Fruit fly (Drosophila melanogaster) whole organism, adult: Measurements from ENCODE around the gene Acbp4.

Source experiments
- CG11617 ChIP-seq: fragments of 200-800 bp; sonication (Bioruptor generic); optimal IDR thresholded peaks from 2 replicates; lab custom pipeline; 2017; ENCODE audit warnings: mild to moderate bottlenecking, missing biosample characterization, missing genetic modification reagents, missing genetic modification characterization
- CG12768 ChIP-seq: fragments of 200-800 bp; sonication (Bioruptor generic); optimal IDR thresholded peaks from 2 replicates; lab custom pipeline; 2017; ENCODE audit warnings: missing biosample characterization, missing genetic modification characterization, mild to moderate bottlenecking, moderate library complexity, missing genetic modification reagents
- CG14711 ChIP-seq: fragments of 200-800 bp; sonication (Bioruptor generic); optimal IDR thresholded peaks from 2 replicates; lab custom pipeline; 2018; ENCODE audit warnings: missing biosample characterization, mild to moderate bottlenecking, missing genetic modification characterization, moderate library complexity
- CG1620 ChIP-seq: fragments of 200-800 bp; sonication (Bioruptor generic); optimal IDR thresholded peaks from 2 replicates; lab custom pipeline; 2016; ENCODE audit warnings: missing biosample characterization, missing genetic modification characterization
- CG33017 ChIP-seq: fragments of 200-800 bp; sonication (Bioruptor generic); optimal IDR thresholded peaks from 2 replicates; lab custom pipeline; 2018; ENCODE audit warnings: missing biosample characterization, mild to moderate bottlenecking, missing genetic modification characterization, moderate library complexity
- CG5204 ChIP-seq: fragments of 200-800 bp; sonication (Bioruptor generic); optimal IDR thresholded peaks from 2 replicates; lab custom pipeline; 2016; ENCODE audit warnings: missing biosample characterization, missing genetic modification characterization
- CG7045 ChIP-seq: fragments of 200-800 bp; sonication (Bioruptor generic); optimal IDR thresholded peaks from 2 replicates; lab custom pipeline; 2017; ENCODE audit warnings: missing biosample characterization, mild to moderate bottlenecking, missing genetic modification characterization
- CG7101 ChIP-seq: fragments of 200-800 bp; sonication (Bioruptor generic); optimal IDR thresholded peaks from 2 replicates; lab custom pipeline; 2018; ENCODE audit warnings: missing biosample characterization, mild to moderate bottlenecking, missing genetic modification characterization, moderate library complexity
- Clk ChIP-seq: fragments of 200-800 bp; sonication (Bioruptor generic); optimal IDR thresholded peaks from 2 replicates; lab custom pipeline; 2017; ENCODE audit warnings: missing biosample characterization, missing genetic modification characterization
- Crg-1 ChIP-seq: fragments of 200-800 bp; sonication (Bioruptor generic); optimal IDR thresholded peaks from 2 replicates; lab custom pipeline; 2016; ENCODE audit warnings: missing biosample characterization, missing genetic modification characterization
- Hr96 ChIP-seq: fragments of 200-800 bp; sonication (Bioruptor generic); optimal IDR thresholded peaks from 2 replicates; lab custom pipeline; 2016; ENCODE audit warnings: missing biosample characterization, missing genetic modification characterization
- Mnt ChIP-seq: fragments of 200-800 bp; sonication (Bioruptor generic); optimal IDR thresholded peaks from 2 replicates; lab custom pipeline; 2016; ENCODE audit warnings: missing biosample characterization, mild to moderate bottlenecking, missing genetic modification characterization
- bab1 ChIP-seq: fragments of 200-800 bp; sonication (Bioruptor generic); optimal IDR thresholded peaks from 3 replicates; lab custom pipeline; 2019; ENCODE audit warnings: missing biosample characterization, mild to moderate bottlenecking, missing genetic modification characterization, moderate library complexity
- cic ChIP-seq: fragments of 200-800 bp; sonication (Bioruptor generic); optimal IDR thresholded peaks from 2 replicates; lab custom pipeline; 2017; ENCODE audit warnings: missing biosample characterization, mild to moderate bottlenecking, missing genetic modification characterization, moderate library complexity
- cnc ChIP-seq, 2 experiments: fragments of >200 bp; optimal IDR thresholded peaks; 2 replicates each; lab custom pipeline; 2017
- kay ChIP-seq: fragments of 200-800 bp; sonication (Bioruptor generic); peaks from one replicate; lab custom pipeline; 2016; ENCODE audit warnings: missing biosample characterization, missing genetic modification characterization, borderline replicate concordance
- ovo ChIP-seq: fragments of 200-800 bp; sonication (Bioruptor generic); optimal IDR thresholded peaks from 2 replicates; lab custom pipeline; 2016; ENCODE audit warnings: missing biosample characterization, missing genetic modification characterization
- pad ChIP-seq: fragments of 200-800 bp; sonication (Bioruptor generic); optimal IDR thresholded peaks from 3 replicates; lab custom pipeline; 2017; ENCODE audit warnings: missing biosample characterization, missing genetic modification characterization, mild to moderate bottlenecking, moderate library complexity, missing genetic modification reagents
- tj ChIP-seq: fragments of 200-800 bp; sonication (Bioruptor generic); optimal IDR thresholded peaks from 3 replicates; lab custom pipeline; 2017; ENCODE audit warnings: missing biosample characterization, mild to moderate bottlenecking, missing genetic modification characterization, moderate library complexity
- toe ChIP-seq: fragments of 200-800 bp; sonication (Bioruptor generic); optimal IDR thresholded peaks from 2 replicates; lab custom pipeline; 2016; ENCODE audit warnings: missing biosample characterization, missing genetic modification characterization

Acbp4 gene

DNA sequence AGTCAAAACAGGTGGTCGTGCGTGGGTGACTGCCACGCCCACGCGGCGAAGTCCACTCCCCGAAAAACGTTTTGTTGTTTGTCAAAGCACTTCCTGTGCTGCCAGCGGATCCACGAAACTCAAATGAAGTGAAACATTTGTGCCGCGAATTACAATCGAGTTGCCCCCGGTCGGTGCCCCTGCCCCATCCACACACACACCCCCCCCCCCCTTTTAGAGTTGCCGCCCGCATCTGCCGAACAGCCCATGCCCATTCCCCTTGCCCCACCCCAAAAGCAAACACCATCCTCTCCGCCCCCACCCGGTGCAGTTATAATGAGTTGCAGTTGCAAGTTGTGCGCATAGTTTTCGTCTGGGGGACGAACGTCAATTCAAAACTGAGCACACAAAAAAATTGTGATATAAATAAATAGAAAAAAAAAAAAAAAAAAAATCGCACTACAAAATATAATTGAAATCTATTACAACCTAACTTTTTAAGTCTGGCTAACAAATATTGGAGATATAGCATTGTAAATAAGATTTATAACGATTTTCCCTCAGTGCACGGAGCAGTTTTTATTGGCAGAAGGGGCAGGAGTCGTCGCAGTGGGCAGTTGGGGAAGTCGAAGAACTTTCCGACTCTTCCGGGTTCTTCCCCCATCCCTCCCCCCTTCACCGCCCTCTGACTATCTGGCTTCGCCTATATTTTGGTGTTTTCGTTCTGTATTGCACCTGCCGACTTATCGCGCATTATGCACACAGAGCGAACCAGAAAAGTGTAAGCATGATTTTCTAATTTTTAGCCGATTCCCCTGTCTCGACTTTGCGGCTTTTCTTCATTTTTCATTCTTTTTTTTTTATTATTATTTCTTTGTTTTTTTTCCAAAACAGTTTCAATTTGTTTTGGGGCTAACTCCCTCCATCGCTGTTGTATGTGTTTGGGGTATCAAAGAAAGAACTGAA is 23.7 kb upstream of the Acbp4 start:
- no peak for TF ChIP-seq tj (GFP tag; lab: Kevin White, UChicago)
- TF ChIP-seq Mnt (GFP tag; lab: Kevin White, UChicago) = no peak
- TF ChIP-seq cic = no peak
- no peak for TF ChIP-seq CG12768 (GFP tag; lab: Kevin White, UChicago)
- no peak for TF ChIP-seq Crg-1 (GFP tag; lab: Kevin White, UChicago)
- no peak for TF ChIP-seq kay (GFP tag; lab: Kevin White, UChicago)
- TF ChIP-seq CG14711 (tag; lab: Kevin White, UChicago) = no peak
- no peak for TF ChIP-seq cnc (optimal IDR thresholded peaks at IDR 0.05; lab: Kevin White, UChicago)
- TF ChIP-seq Clk (GFP tag; lab: Kevin White, UChicago) = no peak
- no peak for TF ChIP-seq bab1 (GFP tag; lab: Kevin White, UChicago)
- TF ChIP-seq CG11617 (GFP tag; lab: Kevin White, UChicago) = no peak
- TF ChIP-seq CG7045 (GFP tag; lab: Kevin White, UChicago) = no peak
- no peak for TF ChIP-seq pad (GFP tag; lab: Kevin White, UChicago)
- TF ChIP-seq CG5204 (GFP tag; lab: Kevin White, UChicago) = no peak
- no peak for TF ChIP-seq CG1620
- TF ChIP-seq ovo (GFP tag; lab: Kevin White, UChicago) = no peak
- TF ChIP-seq CG33017 (tag; lab: Kevin White, UChicago) = no peak
- TF ChIP-seq toe (GFP tag; lab: Kevin White, UChicago) = no peak
- TF ChIP-seq Hr96 (GFP tag; lab: Kevin White, UChicago) = no peak
- no peak for TF ChIP-seq CG7101 (tag; lab: Kevin White, UChicago)

DNA sequence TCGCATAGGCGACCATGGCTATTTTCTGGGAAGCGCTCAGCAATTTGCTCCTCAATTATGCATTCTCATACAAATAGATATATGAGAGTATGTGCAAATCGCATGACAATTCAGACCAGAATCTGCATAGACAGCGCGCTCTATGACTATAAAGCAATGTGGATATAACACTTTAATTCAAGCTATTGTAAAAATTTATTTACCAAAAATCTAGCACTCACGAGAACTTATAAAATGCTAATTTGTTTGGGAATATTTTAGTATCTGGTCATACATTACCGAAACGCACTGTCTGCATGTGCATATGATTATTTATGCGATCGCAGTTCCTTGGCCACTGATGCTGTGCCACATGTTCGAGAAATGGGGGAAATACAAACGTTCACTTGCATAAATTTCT is 22.8 kb upstream of the Acbp4 start:
- TF ChIP-seq cnc (optimal IDR thresholded peaks at IDR 0.05; lab: Kevin White, UChicago) (no peak), CG7101 (tag; lab: Kevin White, UChicago) (no peak), cic (no peak), Mnt (GFP tag; lab: Kevin White, UChicago) (no peak), ovo (GFP tag; lab: Kevin White, UChicago) (no peak), CG14711 (tag; lab: Kevin White, UChicago) (peak; percentile 27), CG1620 (no peak)

DNA sequence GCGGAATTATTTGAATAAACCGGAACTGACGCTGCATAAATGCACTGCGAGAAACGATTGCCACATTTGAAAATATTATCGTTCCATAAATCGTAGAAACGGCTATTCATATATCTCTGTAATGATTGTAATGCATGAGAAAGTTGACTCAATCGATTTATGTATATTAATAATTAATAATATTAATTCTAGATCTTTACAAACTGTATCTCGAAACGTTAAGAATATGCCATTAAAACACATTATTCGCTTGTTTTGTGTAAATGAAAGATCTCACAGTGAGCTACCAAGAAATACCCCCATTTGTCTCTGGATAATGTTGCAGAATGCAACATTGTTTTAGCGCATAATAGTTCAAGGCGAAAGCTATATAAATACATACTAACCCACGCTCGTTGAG is 21.8 kb upstream of the Acbp4 start:
- TF ChIP-seq cnc (optimal IDR thresholded peaks at IDR 0.05; lab: Kevin White, UChicago) = no peak
- no peak for TF ChIP-seq cic

DNA sequence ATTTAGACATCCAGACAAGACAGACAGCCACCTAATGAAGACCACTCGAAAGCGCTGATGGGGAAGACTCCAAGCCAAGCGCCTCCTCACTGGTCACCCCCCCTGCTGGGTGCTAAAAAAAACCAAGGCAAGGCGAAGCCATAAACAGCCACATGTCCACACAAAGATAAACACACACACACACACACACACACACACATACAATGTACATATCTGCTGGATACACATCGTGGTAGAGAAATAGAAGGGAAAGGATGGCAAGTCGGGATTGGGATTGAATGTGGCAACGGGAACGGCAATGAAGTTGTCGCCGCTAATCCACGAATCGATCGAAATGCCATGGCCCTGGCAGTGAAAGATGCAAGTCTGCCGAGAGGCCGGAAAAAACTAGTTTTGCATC is 21.3 kb upstream of the Acbp4 start:
- no peak for TF ChIP-seq CG7101 (tag; lab: Kevin White, UChicago)
- TF ChIP-seq kay (GFP tag; lab: Kevin White, UChicago) = no peak

DNA sequence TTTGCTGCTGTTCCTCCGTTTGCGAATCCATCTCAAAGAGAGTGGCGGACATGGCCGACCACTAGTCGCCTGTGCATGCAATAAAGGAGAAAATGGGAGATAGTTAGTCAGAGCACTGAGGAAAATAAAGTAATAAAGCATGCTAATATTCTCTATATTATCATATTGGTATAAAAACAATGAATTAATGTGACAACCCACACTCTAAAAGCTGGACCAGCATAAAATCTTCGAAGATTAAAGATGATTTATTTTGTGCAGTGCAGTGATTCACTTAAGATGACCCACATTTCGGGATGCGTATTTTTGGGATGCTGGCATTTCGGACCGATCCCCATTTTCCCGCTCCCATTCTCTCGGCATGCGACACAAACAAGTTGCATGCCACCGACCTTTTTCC is 19.7 kb upstream of the Acbp4 start:
- TF ChIP-seq cnc (optimal IDR thresholded peaks at IDR 0.05; lab: Kevin White, UChicago) (no peak), CG1620 (no peak), bab1 (GFP tag; lab: Kevin White, UChicago) (no peak), pad (GFP tag; lab: Kevin White, UChicago) (no peak), CG5204 (GFP tag; lab: Kevin White, UChicago) (no peak), CG7101 (tag; lab: Kevin White, UChicago) (no peak)

DNA sequence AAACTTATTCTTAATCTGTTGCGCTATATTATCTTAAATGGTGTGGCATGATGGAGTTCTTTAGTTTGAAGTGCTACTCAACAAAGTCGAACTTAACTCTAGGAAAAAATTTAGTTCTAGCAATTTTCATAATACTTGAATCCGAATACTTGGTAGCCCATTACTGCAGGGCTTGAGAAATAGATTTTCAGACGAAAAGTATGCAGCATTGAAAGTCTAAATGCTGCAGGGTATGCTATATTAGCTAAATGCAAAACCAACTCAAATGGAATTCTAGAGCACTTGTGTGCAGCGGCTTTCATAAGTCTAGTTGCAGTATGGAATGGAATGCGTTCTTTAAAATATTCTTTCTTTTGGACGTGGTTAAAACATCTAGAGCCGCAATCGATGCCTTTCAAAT is 15.2 kb upstream of the Acbp4 start:
- TF ChIP-seq CG7101 (tag; lab: Kevin White, UChicago) (no peak), Hr96 (GFP tag; lab: Kevin White, UChicago) (no peak), cic (no peak), CG12768 (GFP tag; lab: Kevin White, UChicago) (no peak), CG5204 (GFP tag; lab: Kevin White, UChicago) (no peak), bab1 (GFP tag; lab: Kevin White, UChicago) (no peak), pad (GFP tag; lab: Kevin White, UChicago) (no peak), cnc (optimal IDR thresholded peaks at IDR 0.05; lab: Kevin White, UChicago) (no peak), CG14711 (tag; lab: Kevin White, UChicago) (no peak), CG1620 (no peak), Crg-1 (GFP tag; lab: Kevin White, UChicago) (no peak), kay (GFP tag; lab: Kevin White, UChicago) (no peak), CG33017 (tag; lab: Kevin White, UChicago) (no peak), tj (GFP tag; lab: Kevin White, UChicago) (no peak), ovo (GFP tag; lab: Kevin White, UChicago) (no peak), toe (GFP tag; lab: Kevin White, UChicago) (no peak), CG7045 (GFP tag; lab: Kevin White, UChicago) (no peak)
